Worm (Caenorhabditis elegans): ENCODE results near the gene ubh-3.

ce11 chrV:6541875-6542274 is 33.3 kb upstream of the ubh-3 start:
- TF ChIP-seq ama-1 (optimal IDR thresholded peaks at IDR 0.05) (no peak), hnd-1 (tag; optimal IDR thresholded peaks at IDR 0.05) (no peak), F13C5.2 (tag; optimal IDR thresholded peaks at IDR 0.05) (no peak), aly-1 (tag; optimal IDR thresholded peaks at IDR 0.05) (no peak)
